Worm (Caenorhabditis elegans) whole organism, late embryonic: ENCODE data around the gene sri-65.
A peak's percentile ranks its signal among the peaks of the same experiment; 100 is the strongest.
"Not testable (repeated sequence)": the region's sequence is repeated elsewhere in the genome, so short reads cannot be mapped to it uniquely, and the experiment has no call there.

Source experiments
- C08G9.2 ChIP-seq: sonication (generic microtip); optimal IDR thresholded peaks from 2 replicates; lab custom pipeline; 2016; ENCODE audit warnings: mild to moderate bottlenecking, missing genetic modification characterization, moderate library complexity, missing compliant biosample characterization
- T23F11.4 ChIP-seq: fragments of 200-800 bp; sonication (Bioruptor generic); optimal IDR thresholded peaks from 2 replicates; lab custom pipeline; 2018; ENCODE audit warnings: mild to moderate bottlenecking, missing genetic modification characterization, missing compliant biosample characterization
- ahr-1 ChIP-seq: sonication (generic microtip); optimal IDR thresholded peaks from 2 replicates; lab custom pipeline; 2016; ENCODE audit warnings: missing genetic modification characterization, missing compliant biosample characterization
- ceh-14 ChIP-seq: sonication (generic microtip); optimal IDR thresholded peaks from 2 replicates; lab custom pipeline; 2016; ENCODE audit warnings: missing genotype, missing genetic modification characterization, missing compliant biosample characterization
- ceh-2 ChIP-seq: sonication (generic microtip); optimal IDR thresholded peaks from 2 replicates; lab custom pipeline; 2016; ENCODE audit warnings: missing genotype, missing genetic modification characterization, missing compliant biosample characterization
- ceh-22 ChIP-seq: sonication (generic microtip); optimal IDR thresholded peaks from 2 replicates; lab custom pipeline; 2017; ENCODE audit warnings: missing biosample characterization, missing genetic modification characterization
- ceh-30 ChIP-seq: fragments of 150-350 bp; optimal IDR thresholded peaks from 2 replicates; lab custom pipeline; 2014; ENCODE audit warnings: missing biosample characterization, missing genetic modification characterization
- ceh-45 ChIP-seq: fragments of 200-800 bp; sonication (Bioruptor generic); IDR thresholded peaks from 2 replicates; pipeline ENCODE4 v1.3.6; 2022; ENCODE audit warnings: missing genetic modification reagents, missing genetic modification characterization, missing compliant biosample characterization
- ceh-48 ChIP-seq: sonication (generic microtip); optimal IDR thresholded peaks from 2 replicates; lab custom pipeline; 2016; ENCODE audit warnings: missing genetic modification characterization, inconsistent platforms, missing compliant biosample characterization
- ceh-6 ChIP-seq: fragments of 200-800 bp; sonication (Bioruptor generic); optimal IDR thresholded peaks from 2 replicates; lab custom pipeline; 2018; ENCODE audit warnings: mild to moderate bottlenecking, missing genetic modification characterization, missing compliant biosample characterization
- dmd-4 ChIP-seq: sonication (generic microtip); optimal IDR thresholded peaks from 2 replicates; lab custom pipeline; 2016; ENCODE audit warnings: borderline replicate concordance, missing genetic modification characterization, missing compliant biosample characterization
- elt-2 ChIP-seq: sonication (generic microtip); optimal IDR thresholded peaks from 2 replicates; lab custom pipeline; 2016; ENCODE audit warnings: missing genetic modification reagents, missing genetic modification characterization, missing compliant biosample characterization
- eyg-1 ChIP-seq: sonication (generic microtip); optimal IDR thresholded peaks from 2 replicates; lab custom pipeline; 2016; ENCODE audit warnings: missing genotype, missing genetic modification characterization, missing compliant biosample characterization
- fkh-10 ChIP-seq: fragments of 150-350 bp; optimal IDR thresholded peaks from 2 replicates; lab custom pipeline; 2014; ENCODE audit warnings: missing biosample characterization, missing genetic modification reagents, missing genetic modification characterization
- gmeb-2 ChIP-seq: sonication (generic microtip); optimal IDR thresholded peaks from 2 replicates; lab custom pipeline; 2016; ENCODE audit warnings: missing genetic modification characterization, inconsistent platforms, missing compliant biosample characterization
- hlh-13 ChIP-seq: fragments of 200-800 bp; sonication (Bioruptor generic); optimal IDR thresholded peaks from 2 replicates; lab custom pipeline; 2018; ENCODE audit warnings: mild to moderate bottlenecking, missing genetic modification characterization, missing compliant biosample characterization
- hlh-30 ChIP-seq: sonication (generic microtip); optimal IDR thresholded peaks from 2 replicates; lab custom pipeline; 2017; ENCODE audit warnings: antibody characterized with exemption, missing genetic modification characterization, missing compliant biosample characterization; ENCODE audit not compliant: insufficient read depth
- hlh-8 ChIP-seq: sonication (generic microtip); optimal IDR thresholded peaks from 2 replicates; lab custom pipeline; 2016; ENCODE audit warnings: missing genotype, missing genetic modification characterization, missing compliant biosample characterization
- lin-11 ChIP-seq: fragments of 200-800 bp; sonication (Bioruptor generic); optimal IDR thresholded peaks from 2 replicates; lab custom pipeline; 2018; ENCODE audit warnings: mild to moderate bottlenecking, missing genetic modification characterization, missing compliant biosample characterization
- madf-2 ChIP-seq: sonication (generic microtip); optimal IDR thresholded peaks from 2 replicates; lab custom pipeline; 2017; ENCODE audit warnings: missing genetic modification characterization, missing compliant biosample characterization
- mec-3 ChIP-seq: sonication (generic microtip); optimal IDR thresholded peaks from 2 replicates; lab custom pipeline; 2016; ENCODE audit warnings: borderline replicate concordance, missing genetic modification characterization, missing compliant biosample characterization
- nfya-1 ChIP-seq: sonication (generic microtip); optimal IDR thresholded peaks from 2 replicates; lab custom pipeline; 2017; ENCODE audit warnings: missing genetic modification characterization, mild to moderate bottlenecking, missing compliant biosample characterization, antibody characterized with exemption, moderate library complexity
- nhr-11 ChIP-seq: fragments of 150-350 bp; optimal IDR thresholded peaks from 2 replicates; lab custom pipeline; 2014; ENCODE audit warnings: missing biosample characterization, missing genetic modification characterization
- nhr-232 ChIP-seq: sonication (generic microtip); optimal IDR thresholded peaks from 2 replicates; lab custom pipeline; 2016; ENCODE audit warnings: missing genetic modification characterization, missing compliant biosample characterization
- odd-2 ChIP-seq: sonication (generic microtip); optimal IDR thresholded peaks from 2 replicates; lab custom pipeline; 2017; ENCODE audit warnings: antibody characterized with exemption, mild to moderate bottlenecking, missing genetic modification characterization, missing compliant biosample characterization
- pha-4 ChIP-seq: fragments of 150-350 bp; optimal IDR thresholded peaks from 2 replicates; lab custom pipeline; 2018; ENCODE audit warnings: missing biosample characterization, missing genetic modification reagents, missing genetic modification characterization
- pqm-1 ChIP-seq: sonication (generic microtip); optimal IDR thresholded peaks from 2 replicates; lab custom pipeline; 2016; ENCODE audit warnings: missing genetic modification characterization, missing compliant biosample characterization
- pros-1 ChIP-seq: fragments of 150-350 bp; optimal IDR thresholded peaks from 2 replicates; lab custom pipeline; 2014; ENCODE audit warnings: missing biosample characterization, missing genetic modification reagents, missing genetic modification characterization
- ref-2 ChIP-seq: sonication (generic microtip); optimal IDR thresholded peaks from 2 replicates; lab custom pipeline; 2016; ENCODE audit warnings: missing genetic modification characterization, missing compliant biosample characterization
- sdc-2 ChIP-seq: sonication (generic microtip); optimal IDR thresholded peaks from 2 replicates; lab custom pipeline; 2016; ENCODE audit warnings: missing genotype, missing genetic modification characterization, missing compliant biosample characterization
- sox-2 ChIP-seq: fragments of 200-800 bp; sonication (Bioruptor generic); IDR thresholded peaks from 2 replicates; pipeline ENCODE4 v1.3.6; 2022; ENCODE audit warnings: missing genetic modification reagents, missing genetic modification characterization, missing compliant biosample characterization
- syd-9 ChIP-seq: sonication (generic microtip); optimal IDR thresholded peaks from 2 replicates; lab custom pipeline; 2016; ENCODE audit warnings: mild to moderate bottlenecking, missing genetic modification characterization, moderate library complexity, missing compliant biosample characterization
- tbx-7 ChIP-seq: sonication (generic microtip); optimal IDR thresholded peaks from 2 replicates; lab custom pipeline; 2016; ENCODE audit warnings: missing genotype, missing genetic modification characterization, missing compliant biosample characterization
- ttx-3 ChIP-seq: sonication (generic microtip); optimal IDR thresholded peaks from 2 replicates; lab custom pipeline; 2016; ENCODE audit warnings: missing genetic modification reagents, missing genetic modification characterization, missing compliant biosample characterization
- zip-5 ChIP-seq: sonication (generic microtip); optimal IDR thresholded peaks from 2 replicates; lab custom pipeline; 2016; ENCODE audit warnings: missing genetic modification characterization, missing compliant biosample characterization

Gene sri-65

ce11 chrV:16395739-16396138 is 7.6 kb upstream of the sri-65 start, which contains the start of gene F13A7.12:
Gene F13A7.12, plus strand, starts transcription at chrV:16396039.
- no peak for TF ChIP-seq fkh-10
- TF ChIP-seq T23F11.4 (GFP tag; lab: Kevin White, UChicago) = no peak
- no peak for TF ChIP-seq ttx-3 (tag; lab: Kevin White, UChicago)
- TF ChIP-seq zip-5 (tag; lab: Kevin White, UChicago) = no peak
- TF ChIP-seq lin-11 = no peak
- no peak for TF ChIP-seq dmd-4 (tag; lab: Kevin White, UChicago)
- TF ChIP-seq nhr-11 = no peak
- no peak for TF ChIP-seq hlh-30
- TF ChIP-seq hlh-8 (tag; lab: Kevin White, UChicago) = no peak
- no peak for TF ChIP-seq nhr-232 (tag; lab: Kevin White, UChicago)
- no peak for TF ChIP-seq odd-2
- no peak for TF ChIP-seq pqm-1 (tag; lab: Kevin White, UChicago)
- TF ChIP-seq ceh-30 = no peak
- no peak for TF ChIP-seq ceh-22 (tag; lab: Kevin White, UChicago)

DNA sequence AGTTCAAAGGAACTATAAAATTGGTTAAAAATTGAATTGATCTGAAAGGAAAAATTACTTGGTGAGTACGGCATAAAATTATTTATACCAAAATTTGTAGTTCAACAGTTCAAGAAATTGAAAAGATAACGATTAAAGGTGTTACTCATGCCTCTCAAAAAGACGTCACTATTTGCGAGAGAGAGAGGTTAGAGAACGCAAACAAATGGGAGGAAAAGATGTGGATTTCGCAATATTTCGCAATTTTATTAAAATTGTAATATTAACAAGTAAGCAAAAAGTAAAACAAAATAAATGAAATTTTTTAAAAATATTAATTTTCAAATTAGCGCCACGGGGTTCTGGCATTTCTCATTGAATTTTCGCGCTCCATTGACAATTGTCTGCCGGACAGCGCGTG is 7.0 kb upstream of the sri-65 start, which contains the start of gene F13A7.11:
Gene F13A7.11 (minus strand): TSS at position 174 of the 400 bp plus-strand sequence.
- TF ChIP-seq sdc-2 (tag; lab: Kevin White, UChicago) (no peak), C08G9.2 (tag; lab: Kevin White, UChicago) (no peak), elt-2 (tag; lab: Kevin White, UChicago) (peak; percentile 4)

DNA sequence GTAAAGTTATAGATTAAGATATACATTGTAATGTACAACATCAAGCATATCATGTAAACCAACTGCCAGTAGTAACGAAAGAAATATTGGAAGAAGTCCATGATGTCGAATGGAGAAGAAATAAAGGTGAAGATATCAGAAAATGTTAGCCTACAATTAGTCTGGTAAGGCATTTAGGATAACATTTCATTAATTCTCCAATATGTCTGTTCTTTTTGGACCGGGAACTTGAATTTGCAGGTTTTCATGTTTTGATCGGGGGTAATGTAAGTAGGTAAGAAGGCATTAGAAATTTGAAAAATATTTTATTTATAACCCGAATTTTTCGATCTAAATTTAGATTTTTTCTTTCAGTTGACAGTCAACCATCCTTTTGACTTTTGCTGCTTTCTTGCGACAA is 5.6 kb upstream of the sri-65 start, which contains the start of gene srd-63:
Gene srd-63 (minus strand): TSS at position 101 of the 400 bp plus-strand sequence.
- TF ChIP-seq zip-5 (tag; lab: Kevin White, UChicago) (no peak), elt-2 (tag; lab: Kevin White, UChicago) (no peak), eyg-1 (tag; lab: Kevin White, UChicago) (no peak), pros-1 (no peak), ceh-48 (tag; lab: Kevin White, UChicago) (no peak), ceh-45 (GFP tag; lab: Robert Waterston, UW) (no peak), nfya-1 (tag; lab: Kevin White, UChicago) (no peak), ref-2 (tag; lab: Kevin White, UChicago) (no peak), ahr-1 (tag; lab: Kevin White, UChicago) (no peak), syd-9 (no peak), ceh-2 (tag; lab: Kevin White, UChicago) (no peak), pha-4 (tag; lab: Kevin White, UChicago) (no peak), ceh-6 (GFP tag; lab: Kevin White, UChicago) (no peak), mec-3 (no peak)
- TF ChIP-seq, all 69 proteins: peak for 0

ce11 chrV:16390655-16391054 is 2.5 kb upstream of the sri-65 start, which contains the start of gene gst-44:
Gene gst-44, plus strand, starts transcription at chrV:16390891.
- TF ChIP-seq sdc-2 (tag; lab: Kevin White, UChicago) (no peak), hlh-13 (GFP tag; lab: Kevin White, UChicago) (no peak), ceh-14 (tag; lab: Kevin White, UChicago) (no peak), madf-2 (tag; lab: Kevin White, UChicago) (no peak), dmd-4 (tag; lab: Kevin White, UChicago) (no peak), odd-2 (no peak), tbx-7 (tag; lab: Kevin White, UChicago) (no peak), sox-2 (GFP tag; lab: Robert Waterston, UW) (no peak)
- TF ChIP-seq, all 69 proteins: peak for 0

ce11 chrV:16383729-16384128 is 4.4 kb downstream of the sri-65 start, which contains the start of gene F13A7.7:
Gene F13A7.7, minus strand, starts transcription at chrV:16383829.
- TF ChIP-seq sdc-2, nfya-1, gmeb-2 (tag; lab: Kevin White, UChicago): not testable (repeated sequence)
- TF ChIP-seq, all 69 proteins: peak for 0; not testable (repeated sequence) for 69
